Worm (Caenorhabditis elegans) whole organism, mixed stage, embryonic: ENCODE measurements around the gene F54F7.3.

Experiments
- M03D4.4 ChIP-seq: sonication (generic microtip); optimal IDR thresholded peaks from 2 replicates; lab custom pipeline; 2017; ENCODE audit warnings: mild to moderate bottlenecking, missing genetic modification characterization, missing compliant biosample characterization
- bed-3 ChIP-seq: fragments of 200-800 bp; sonication (Bioruptor generic); optimal IDR thresholded peaks from 3 replicates; lab custom pipeline; 2018; ENCODE audit warnings: mild to moderate bottlenecking, missing genetic modification characterization, moderate library complexity, missing compliant biosample characterization
- blmp-1 ChIP-seq: fragments of 150-350 bp; optimal IDR thresholded peaks from 2 replicates; lab custom pipeline; 2014; ENCODE audit warnings: missing biosample characterization, missing genetic modification characterization
- ceh-39 ChIP-seq: fragments of 150-350 bp; optimal IDR thresholded peaks from 2 replicates; lab custom pipeline; 2014; ENCODE audit warnings: missing biosample characterization, missing genetic modification characterization
- ceh-43 ChIP-seq: fragments of 200-800 bp; sonication (Bioruptor generic); optimal IDR thresholded peaks from 2 replicates; lab custom pipeline; 2018; ENCODE audit warnings: mild to moderate bottlenecking, missing genetic modification characterization, moderate library complexity, missing compliant biosample characterization
- ceh-83 ChIP-seq: fragments of 200-800 bp; sonication (Bioruptor generic); optimal IDR thresholded peaks from 2 replicates; lab custom pipeline; 2018; ENCODE audit warnings: mild to moderate bottlenecking, missing genetic modification characterization, missing compliant biosample characterization
- ces-1 ChIP-seq: fragments of 150-350 bp; optimal IDR thresholded peaks from 2 replicates; lab custom pipeline; 2014; ENCODE audit warnings: missing biosample characterization, missing genetic modification reagents, missing genetic modification characterization
- drap-1 ChIP-seq: fragments of 200-800 bp; sonication (Bioruptor generic); optimal IDR thresholded peaks from 3 replicates; lab custom pipeline; 2018; ENCODE audit warnings: mild to moderate bottlenecking, missing genetic modification characterization, missing compliant biosample characterization
- elt-1 ChIP-seq: sonication (generic microtip); optimal IDR thresholded peaks from 2 replicates; lab custom pipeline; 2017; ENCODE audit warnings: missing genetic modification characterization, mild to moderate bottlenecking, missing compliant biosample characterization, antibody characterized with exemption, moderate library complexity, borderline replicate concordance; ENCODE audit not compliant: insufficient read depth
- elt-3 ChIP-seq: fragments of 150-350 bp; optimal IDR thresholded peaks from 2 replicates; lab custom pipeline; 2014; ENCODE audit warnings: missing biosample characterization, missing genetic modification characterization
- flh-1 ChIP-seq: fragments of 200-800 bp; sonication (Bioruptor generic); optimal IDR thresholded peaks from 2 replicates; lab custom pipeline; 2018; ENCODE audit warnings: mild to moderate bottlenecking, missing genetic modification characterization, moderate library complexity, missing compliant biosample characterization
- ham-2 ChIP-seq: fragments of 200-800 bp; sonication (Bioruptor generic); optimal IDR thresholded peaks from 2 replicates; lab custom pipeline; 2018; ENCODE audit warnings: mild to moderate bottlenecking, missing genetic modification characterization, missing compliant biosample characterization
- hlh-1 ChIP-seq: fragments of 150-350 bp; optimal IDR thresholded peaks from 2 replicates; lab custom pipeline; 2014; ENCODE audit warnings: missing biosample characterization, missing genetic modification reagents, missing genetic modification characterization
- lin-13 ChIP-seq: fragments of 150-350 bp; optimal IDR thresholded peaks from 2 replicates; lab custom pipeline; 2014; ENCODE audit warnings: missing biosample characterization, missing genetic modification characterization
- lin-32 ChIP-seq: fragments of 200-800 bp; sonication (Bioruptor generic); optimal IDR thresholded peaks from 2 replicates; lab custom pipeline; 2018; ENCODE audit warnings: mild to moderate bottlenecking, missing genetic modification characterization, missing compliant biosample characterization
- lsy-2 ChIP-seq: fragments of 150-350 bp; optimal IDR thresholded peaks from 2 replicates; lab custom pipeline; 2014; ENCODE audit warnings: missing biosample characterization, missing genetic modification characterization
- mab-5 ChIP-seq: fragments of 150-350 bp; optimal IDR thresholded peaks from 2 replicates; lab custom pipeline; 2014; ENCODE audit warnings: missing biosample characterization, missing genetic modification characterization
- mep-1 ChIP-seq: fragments of 150-350 bp; optimal IDR thresholded peaks from 2 replicates; lab custom pipeline; 2017; ENCODE audit warnings: missing biosample characterization, missing genetic modification reagents, missing genetic modification characterization, inconsistent platforms
- mls-2 ChIP-seq: sonication (generic microtip); optimal IDR thresholded peaks from 2 replicates; lab custom pipeline; 2016; ENCODE audit warnings: mild to moderate bottlenecking, missing genetic modification characterization, moderate library complexity, missing compliant biosample characterization
- nhr-12 ChIP-seq: fragments of 150-350 bp; optimal IDR thresholded peaks from 2 replicates; lab custom pipeline; 2014; ENCODE audit warnings: missing biosample characterization, missing genetic modification characterization
- nhr-237 ChIP-seq: fragments of 150-350 bp; optimal IDR thresholded peaks from 2 replicates; lab custom pipeline; 2014; ENCODE audit warnings: missing biosample characterization, missing genetic modification characterization
- nhr-28 ChIP-seq: fragments of 150-350 bp; optimal IDR thresholded peaks from 2 replicates; lab custom pipeline; 2014; ENCODE audit warnings: missing biosample characterization, missing genetic modification characterization
- nhr-76 ChIP-seq: sonication (generic microtip); optimal IDR thresholded peaks from 2 replicates; lab custom pipeline; 2017; ENCODE audit warnings: missing biosample characterization, missing genetic modification characterization
- pha-4 ChIP-seq: fragments of 150-350 bp; optimal IDR thresholded peaks from 2 replicates; lab custom pipeline; 2018; ENCODE audit warnings: missing biosample characterization, missing genetic modification reagents, missing genetic modification characterization
- sem-2 ChIP-seq: fragments of 200-800 bp; sonication (Bioruptor generic); optimal IDR thresholded peaks from 2 replicates; lab custom pipeline; 2018; ENCODE audit warnings: mild to moderate bottlenecking, missing genetic modification characterization, missing compliant biosample characterization
- snpc-4 ChIP-seq: fragments of 150-350 bp; optimal IDR thresholded peaks from 2 replicates; lab custom pipeline; 2014; ENCODE audit warnings: missing biosample characterization, missing genetic modification characterization
- sptf-1 ChIP-seq: sonication (generic microtip); optimal IDR thresholded peaks from 2 replicates; lab custom pipeline; 2017; ENCODE audit warnings: mild to moderate bottlenecking, missing genetic modification characterization, moderate library complexity, missing compliant biosample characterization
- unc-120 ChIP-seq: sonication (generic microtip); optimal IDR thresholded peaks from 2 replicates; lab custom pipeline; 2017; ENCODE audit warnings: missing genetic modification characterization, missing compliant biosample characterization; ENCODE audit not compliant: poor library complexity, severe bottlenecking
- unc-39 ChIP-seq: fragments of 150-350 bp; optimal IDR thresholded peaks from 2 replicates; lab custom pipeline; 2014; ENCODE audit warnings: missing biosample characterization, missing genetic modification characterization
- unc-62 ChIP-seq: fragments of 150-350 bp; optimal IDR thresholded peaks from 2 replicates; lab custom pipeline; 2014; ENCODE audit warnings: missing biosample characterization, missing genetic modification reagents, missing genetic modification characterization
- zip-8 ChIP-seq: fragments of 150-350 bp; optimal IDR thresholded peaks from 2 replicates; lab custom pipeline; 2014; ENCODE audit warnings: missing biosample characterization, missing genetic modification characterization
- ztf-11 ChIP-seq: fragments of 150-350 bp; optimal IDR thresholded peaks from 2 replicates; lab custom pipeline; 2014; ENCODE audit warnings: missing biosample characterization, missing genetic modification characterization

Gene F54F7.3

ce11 chrX:11848618-11849017, 1.4 kb downstream of the F54F7.3 start, which contains the start of gene F54F7.9:
Gene F54F7.9, minus strand, starts transcription at chrX:11848718.
- TF ChIP-seq ceh-39 (tag; lab: Kevin White, UChicago) (no peak), ceh-43 (GFP tag; lab: Kevin White, UChicago) (no peak), lin-13 (tag; lab: Kevin White, UChicago) (no peak), drap-1 (GFP tag; lab: Kevin White, UChicago) (no peak), elt-1 (no peak), sptf-1 (no peak), nhr-237 (tag; lab: Kevin White, UChicago) (no peak), lsy-2 (tag; lab: Kevin White, UChicago) (no peak), nhr-76 (tag; lab: Kevin White, UChicago) (no peak), snpc-4 (tag; lab: Kevin White, UChicago) (no peak), pha-4 (no peak), bed-3 (no peak), unc-62 (no peak), mls-2 (tag; lab: Kevin White, UChicago) (no peak), hlh-1 (tag; lab: Kevin White, UChicago) (no peak), elt-3 (tag; lab: Kevin White, UChicago) (no peak), ceh-83 (no peak)
- TF ChIP-seq, all 35 proteins: peak for 0

DNA sequence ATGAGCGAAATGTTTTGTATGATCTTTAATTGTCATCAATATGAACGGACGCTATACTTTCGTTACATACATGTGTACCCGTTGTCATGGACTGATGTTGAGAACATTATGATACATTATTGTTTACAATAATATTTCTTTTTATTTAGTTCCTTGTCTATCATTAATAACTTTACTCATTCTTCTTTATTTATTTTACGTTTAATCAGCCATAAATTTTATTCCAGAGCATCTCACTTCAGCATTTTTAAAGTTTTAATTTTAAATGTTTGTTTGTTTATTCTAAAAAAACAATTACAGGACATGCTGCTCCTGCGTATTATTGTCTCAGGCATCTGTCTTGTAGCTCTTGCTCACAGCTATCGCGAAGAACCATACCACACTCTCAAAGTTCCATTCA, 6.6 kb downstream of the F54F7.3 start, which contains the start of gene F54F7.2:
F54F7.2 (plus strand) TSS at position 301 of the 400 bp plus-strand sequence.
- TF ChIP-seq blmp-1: no peak
- no peak for TF ChIP-seq lin-32 (GFP tag; lab: Kevin White, UChicago)
- TF ChIP-seq sptf-1: no peak
- TF ChIP-seq nhr-237 (tag; lab: Kevin White, UChicago): no peak
- no peak for TF ChIP-seq ham-2 (GFP tag; lab: Kevin White, UChicago)
- TF ChIP-seq, all 35 proteins: peak for 0

DNA sequence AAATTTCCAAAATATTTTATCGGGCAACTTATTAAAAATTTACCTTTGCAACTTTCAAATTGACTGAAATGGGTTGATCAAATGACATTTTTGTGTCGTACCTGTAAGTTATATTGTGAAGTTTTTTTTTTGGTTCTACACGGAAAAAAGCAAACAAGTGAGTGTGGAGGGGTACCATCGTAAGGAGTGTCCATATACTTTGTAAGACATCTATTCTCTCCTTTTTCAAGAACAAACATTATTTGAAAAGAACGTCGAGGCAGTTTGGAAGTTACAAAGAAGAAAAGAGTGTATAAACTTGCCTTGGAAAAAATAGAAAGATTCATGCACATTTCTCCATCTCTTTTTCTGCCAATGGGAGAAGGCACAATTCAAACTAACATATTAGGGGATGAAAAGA, 12.6 kb downstream of the F54F7.3 start, which contains the start of gene taf-7.1:
taf-7.1 (minus strand) TSS at position 101 of the 400 bp plus-strand sequence.
- no peak for TF ChIP-seq lin-13 (tag; lab: Kevin White, UChicago)
- no peak for TF ChIP-seq ztf-11
- TF ChIP-seq ces-1 (GFP tag; lab: Kevin White, UChicago): no peak
- no peak for TF ChIP-seq blmp-1
- TF ChIP-seq flh-1: no peak
- no peak for TF ChIP-seq drap-1 (GFP tag; lab: Kevin White, UChicago)
- no peak for TF ChIP-seq nhr-76 (tag; lab: Kevin White, UChicago)
- no peak for TF ChIP-seq nhr-12
- no peak for TF ChIP-seq lsy-2 (tag; lab: Kevin White, UChicago)
- no peak for TF ChIP-seq bed-3
- no peak for TF ChIP-seq ceh-83
- TF ChIP-seq nhr-237 (tag; lab: Kevin White, UChicago): no peak

ce11 chrX:11828661-11829060, 21.3 kb downstream of the F54F7.3 start:
- TF ChIP-seq blmp-1: no peak
- TF ChIP-seq mep-1 (tag; lab: Kevin White, UChicago): no peak
- TF ChIP-seq zip-8 (tag; lab: Kevin White, UChicago): no peak
- no peak for TF ChIP-seq flh-1
- TF ChIP-seq unc-39: no peak
- no peak for TF ChIP-seq M03D4.4
- no peak for TF ChIP-seq sem-2 (GFP tag; lab: Kevin White, UChicago)
- TF ChIP-seq ceh-43 (GFP tag; lab: Kevin White, UChicago): no peak
- TF ChIP-seq hlh-1 (tag; lab: Kevin White, UChicago): no peak
- no peak for TF ChIP-seq ceh-83
- no peak for TF ChIP-seq ham-2 (GFP tag; lab: Kevin White, UChicago)
- TF ChIP-seq lin-32 (GFP tag; lab: Kevin White, UChicago): no peak
- no peak for TF ChIP-seq nhr-28 (tag; lab: Kevin White, UChicago)
- TF ChIP-seq nhr-12: no peak
- TF ChIP-seq snpc-4 (tag; lab: Kevin White, UChicago): no peak
- TF ChIP-seq mab-5 (tag; lab: Kevin White, UChicago): no peak
- no peak for TF ChIP-seq nhr-237 (tag; lab: Kevin White, UChicago)
- TF ChIP-seq sptf-1: no peak

DNA sequence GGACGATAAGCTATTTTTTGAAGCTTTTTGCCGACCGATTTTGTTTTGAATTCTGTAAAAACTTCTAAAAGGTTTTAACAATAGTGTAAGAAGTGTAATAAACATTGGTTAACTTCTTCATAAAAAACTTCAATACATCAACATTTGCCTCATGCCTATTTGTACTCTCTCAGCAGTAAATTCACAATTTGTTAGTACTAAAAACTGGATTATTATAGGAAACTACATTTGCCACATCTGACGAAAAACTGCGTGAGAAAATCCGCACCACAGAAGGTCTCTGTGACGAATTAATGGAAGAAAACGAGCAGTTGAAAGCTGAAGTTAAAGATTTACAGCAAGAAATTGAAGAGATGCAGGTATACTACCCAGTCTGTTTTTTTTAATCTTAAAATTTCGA, 22.5 kb downstream of the F54F7.3 start:
- no peak for TF ChIP-seq mep-1 (tag; lab: Kevin White, UChicago)
- no peak for TF ChIP-seq ztf-11
- no peak for TF ChIP-seq sptf-1
- TF ChIP-seq unc-120 (tag; lab: Kevin White, UChicago): no peak
- TF ChIP-seq elt-1: no peak
- TF ChIP-seq zip-8 (tag; lab: Kevin White, UChicago): no peak
- TF ChIP-seq, all 35 proteins: peak for 0
